Fruit fly (Drosophila melanogaster): ENCODE results near the gene CG6454.
A peak's percentile ranks its signal among the peaks of the same experiment; 100 is the strongest.

Gene CG6454

DNA sequence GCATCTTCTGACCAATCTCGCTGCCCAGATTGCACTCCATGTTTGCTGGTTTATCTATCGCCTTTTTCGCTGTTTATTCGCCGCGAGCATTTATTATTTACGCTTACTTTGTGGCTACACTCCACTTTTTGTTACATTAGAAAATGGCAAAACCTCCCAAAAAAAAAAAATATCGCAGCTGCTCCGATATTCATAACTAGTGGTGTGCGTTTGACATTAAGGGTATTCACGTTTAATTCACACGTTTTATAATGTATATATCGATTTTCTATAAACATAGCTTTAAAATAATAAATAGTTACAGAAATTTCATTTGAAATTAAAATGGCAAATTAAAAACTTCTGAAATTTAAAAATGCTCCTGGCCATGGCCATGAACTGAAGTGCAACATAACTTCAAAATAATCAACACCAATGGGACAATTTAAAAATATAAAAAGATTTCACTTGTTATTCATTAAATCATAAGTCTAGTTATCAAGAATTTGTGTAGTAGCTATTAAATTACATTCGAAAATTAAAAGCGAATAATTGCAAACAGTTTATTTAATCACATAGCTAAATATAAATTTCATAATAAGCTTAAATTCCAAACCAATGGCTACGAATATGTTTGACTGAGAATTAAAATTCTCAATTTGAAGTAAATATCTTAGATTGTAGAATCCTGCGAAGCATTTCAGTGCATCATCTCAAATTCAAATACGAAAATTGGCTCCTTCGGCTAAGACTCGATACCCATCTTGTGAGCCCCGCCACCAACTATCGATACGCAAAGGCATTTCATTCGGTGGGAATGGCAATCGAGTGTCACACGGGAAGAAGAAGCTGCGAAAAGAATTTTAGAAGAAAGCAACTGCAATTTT, 30.5 kb upstream of the CG6454 start, which contains the start of the genes Nab2 and BRWD3 (continued):
- TF ChIP-seq ato (GFP tag; IDR thresholded peaks at IDR 0.05; ENCODE audit: partially characterized antibody) (peak; percentile 25), CG17829 (tag; optimal IDR thresholded peaks at IDR 0.05) (peak; percentile 18), CG1602 (GFP tag; optimal IDR thresholded peaks at IDR 0.05) (peak; percentile 18), CG4820 (GFP tag; optimal IDR thresholded peaks at IDR 0.05) (peak; percentile 5), Fer1 (GFP tag; optimal IDR thresholded peaks at IDR 0.05) (no peak), CG10147 (GFP tag; optimal IDR thresholded peaks at IDR 0.05) (no peak), sug (tag; optimal IDR thresholded peaks at IDR 0.05) (no peak), NFAT (GFP tag; IDR thresholded peaks at IDR 0.05) (peak; percentile 69), NfI (GFP tag; optimal IDR thresholded peaks at IDR 0.05) (peak; percentile 31), CG17568 (GFP tag; optimal IDR thresholded peaks at IDR 0.05) (no peak), CG9817 (tag; optimal IDR thresholded peaks at IDR 0.05) (peak; percentile 58), maf-S (GFP tag; optimal IDR thresholded peaks at IDR 0.05) (no peak), wdn (GFP tag; IDR thresholded peaks at IDR 0.05) (no peak), Mrtf (GFP tag; IDR thresholded peaks at IDR 0.05) (no peak), CG3847 (GFP tag; IDR thresholded peaks at IDR 0.05) (peak; percentile 52; the same call in 1 of the 2 replicates), Kr (GFP tag; optimal IDR thresholded peaks at IDR 0.05) (no peak), prd (optimal IDR thresholded peaks at IDR 0.05) (no peak), prd (GFP tag; IDR thresholded peaks at IDR 0.05) (peak; percentile 56), Max (GFP tag; optimal IDR thresholded peaks at IDR 0.05) (peak; percentile 45), CG10654 (GFP tag; optimal IDR thresholded peaks at IDR 0.05) (peak; percentile 17), MBD-R2 (GFP tag; IDR thresholded peaks at IDR 0.05) (peak; percentile 67), sc (optimal IDR thresholded peaks at IDR 0.05) (no peak), sc (GFP tag; optimal IDR thresholded peaks at IDR 0.05) (no peak), Abd-B (GFP tag; optimal IDR thresholded peaks at IDR 0.05) (peak; percentile 3), Ets97D (GFP tag; optimal IDR thresholded peaks at IDR 0.05) (peak; percentile 19), vnd (GFP tag; IDR thresholded peaks at IDR 0.05; ENCODE audit: partially characterized antibody) (peak; percentile 57), en (GFP tag; optimal IDR thresholded peaks at IDR 0.05) (no peak), CG30431 (GFP tag; optimal IDR thresholded peaks at IDR 0.05) (no peak), amos (GFP tag; IDR thresholded peaks at IDR 0.05; ENCODE audit: partially characterized antibody) (peak; percentile 83), Dfd (GFP tag; optimal IDR thresholded peaks at IDR 0.05) (no peak), nerfin-1 (tag; optimal IDR thresholded peaks at IDR 0.05) (no peak), dpn (GFP tag; optimal IDR thresholded peaks at IDR 0.05) (peak in 1 of 2 experiments; percentile 15), CG4404 (GFP tag; IDR thresholded peaks at IDR 0.05) (no peak), CG14860 (GFP tag; IDR thresholded peaks at IDR 0.05; ENCODE audit: partially characterized antibody) (peak; percentile 42; the same call in 2 of the 3 replicates), sisA (GFP tag; IDR thresholded peaks at IDR 0.05) (peak; percentile 11; the same call in 1 of the 2 replicates), Oli (tag; optimal IDR thresholded peaks at IDR 0.05) (no peak), MESR4 (GFP tag; optimal IDR thresholded peaks at IDR 0.05) (peak; percentile 79), CG1792 (GFP tag; optimal IDR thresholded peaks at IDR 0.05) (no peak), CG12219 (GFP tag; optimal IDR thresholded peaks at IDR 0.05) (no peak), CoRest (tag; optimal IDR thresholded peaks at IDR 0.05) (peak; percentile 47), ash1 (GFP tag; optimal IDR thresholded peaks at IDR 0.05) (no peak), Lpt (GFP tag; optimal IDR thresholded peaks at IDR 0.05) (no peak), CG8765 (GFP tag; IDR thresholded peaks at IDR 0.05) (0 out of 2 replicates have a peak, but pooled peaks have one; percentile 28), hbn (GFP tag; IDR thresholded peaks at IDR 0.05; ENCODE audit: partially characterized antibody) (peak; percentile 54), CG3407 (GFP tag; optimal IDR thresholded peaks at IDR 0.05) (no peak), cato (GFP tag; optimal IDR thresholded peaks at IDR 0.05; ENCODE audit: borderline replicate concordance) (peak; percentile 9), jumu (GFP tag; optimal IDR thresholded peaks at IDR 0.05) (no peak), stc (GFP tag; IDR thresholded peaks at IDR 0.05) (peak; percentile 36; the same call in 1 of the 2 replicates), lmd (GFP tag; IDR thresholded peaks at IDR 0.05) (peak; percentile 22; the same call in 1 of the 2 replicates)
